Worm (Caenorhabditis elegans) whole organism, late embryonic: ENCODE measurements around the gene sru-45.

Source experiments
- C08G9.2 ChIP-seq: sonication (generic microtip); optimal IDR thresholded peaks from 2 replicates; lab custom pipeline; 2016; ENCODE audit warnings: mild to moderate bottlenecking, missing genetic modification characterization, moderate library complexity, missing compliant biosample characterization
- ama-1 ChIP-seq: fragments of 150-350 bp; optimal IDR thresholded peaks from 2 replicates; lab custom pipeline; 2014
- ceh-19 ChIP-seq: fragments of 200-800 bp; sonication (Bioruptor generic); optimal IDR thresholded peaks from 2 replicates; lab custom pipeline; 2018; ENCODE audit warnings: mild to moderate bottlenecking, missing genetic modification characterization, missing compliant biosample characterization
- che-1 ChIP-seq: sonication (generic microtip); optimal IDR thresholded peaks from 2 replicates; lab custom pipeline; 2016; ENCODE audit warnings: mild to moderate bottlenecking, missing genetic modification characterization, missing compliant biosample characterization
- ets-4 ChIP-seq: sonication (generic microtip); optimal IDR thresholded peaks from 2 replicates; lab custom pipeline; 2016; ENCODE audit warnings: missing genetic modification characterization, missing compliant biosample characterization
- eyg-1 ChIP-seq: sonication (generic microtip); optimal IDR thresholded peaks from 2 replicates; lab custom pipeline; 2016; ENCODE audit warnings: missing genotype, missing genetic modification characterization, missing compliant biosample characterization
- fax-1 ChIP-seq: sonication (generic microtip); optimal IDR thresholded peaks from 2 replicates; lab custom pipeline; 2016; ENCODE audit warnings: missing genotype, missing genetic modification characterization, missing compliant biosample characterization
- gmeb-2 ChIP-seq: sonication (generic microtip); optimal IDR thresholded peaks from 2 replicates; lab custom pipeline; 2016; ENCODE audit warnings: missing genetic modification characterization, inconsistent platforms, missing compliant biosample characterization
- hlh-8 ChIP-seq: sonication (generic microtip); optimal IDR thresholded peaks from 2 replicates; lab custom pipeline; 2016; ENCODE audit warnings: missing genotype, missing genetic modification characterization, missing compliant biosample characterization
- nfya-1 ChIP-seq: sonication (generic microtip); optimal IDR thresholded peaks from 2 replicates; lab custom pipeline; 2017; ENCODE audit warnings: missing genetic modification characterization, mild to moderate bottlenecking, missing compliant biosample characterization, antibody characterized with exemption, moderate library complexity
- pros-1 ChIP-seq: fragments of 150-350 bp; optimal IDR thresholded peaks from 2 replicates; lab custom pipeline; 2014; ENCODE audit warnings: missing biosample characterization, missing genetic modification reagents, missing genetic modification characterization

DNA sequence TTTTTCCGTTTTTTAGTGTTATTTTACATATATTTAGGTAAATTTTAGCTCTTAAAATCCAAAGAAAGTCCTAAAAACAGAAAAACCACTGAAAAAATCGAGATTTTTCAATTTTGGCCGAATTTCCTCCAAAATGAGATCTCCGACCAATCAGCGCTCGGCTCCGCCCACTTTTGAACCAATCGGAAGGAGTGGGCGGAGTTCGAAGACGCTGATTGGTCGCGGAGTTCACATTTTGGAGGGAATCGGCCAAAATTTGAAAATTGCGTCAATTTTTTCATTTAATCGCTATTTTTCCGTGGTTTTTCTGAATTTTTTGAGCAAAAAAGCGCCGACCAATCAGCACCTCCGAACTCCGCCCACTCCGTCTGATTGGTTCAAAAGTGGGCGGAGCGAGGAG, 25.1 kb upstream of the sru-45 start:
- TF ChIP-seq hlh-8 = no peak
- TF ChIP-seq ets-4 (tag; lab: Kevin White, UChicago) = no peak
- TF ChIP-seq ama-1 (lab: Kevin White, UChicago) = no peak
- no peak for TF ChIP-seq fax-1 (tag; lab: Kevin White, UChicago)
- no peak for TF ChIP-seq pros-1
- TF ChIP-seq nfya-1 = peak; percentile 77
- no peak for TF ChIP-seq ceh-19 (GFP tag; lab: Kevin White, UChicago)
- TF ChIP-seq gmeb-2 (tag; lab: Kevin White, UChicago) = no peak
- TF ChIP-seq C08G9.2 (tag; lab: Kevin White, UChicago) = no peak
- TF ChIP-seq eyg-1 = no peak
- TF ChIP-seq che-1 (tag; lab: Kevin White, UChicago) = no peak
